Worm (Caenorhabditis elegans): Measurements from ENCODE around the gene F38B6.7.

Gene F38B6.7

ce11 chrX:6687756-6688155, 10.4 kb downstream of the F38B6.7 start:
- no peak for TF ChIP-seq ces-1 (GFP tag; optimal IDR thresholded peaks at IDR 0.05)
- peak; percentile 85 for TF ChIP-seq ceh-63 (GFP tag; optimal IDR thresholded peaks at IDR 0.05)
- no peak for TF ChIP-seq alr-1 (tag; optimal IDR thresholded peaks at IDR 0.05; ENCODE audit: borderline replicate concordance)
- TF ChIP-seq C34B4.2 (tag; optimal IDR thresholded peaks at IDR 0.05), result no peak
- TF ChIP-seq nhr-77 (tag; optimal IDR thresholded peaks at IDR 0.05), result no peak
- TF ChIP-seq hpl-2 (GFP tag; optimal IDR thresholded peaks at IDR 0.05), result no peak
- TF ChIP-seq nhr-76 (tag; optimal IDR thresholded peaks at IDR 0.05), result no peak
- TF ChIP-seq ets-5 (GFP tag; IDR thresholded peaks at IDR 0.05), result no peak
- TF ChIP-seq irx-1 (tag; optimal IDR thresholded peaks at IDR 0.05), result no peak
- peak; percentile 50 for TF ChIP-seq dsc-1 (tag; optimal IDR thresholded peaks at IDR 0.05)

ce11 chrX:6687345-6687744, 10.8 kb downstream of the F38B6.7 start:
- no peak for TF ChIP-seq hpl-2 (GFP tag; optimal IDR thresholded peaks at IDR 0.05)
- no peak for TF ChIP-seq efl-1 (optimal IDR thresholded peaks at IDR 0.05)
- TF ChIP-seq efl-1 (GFP tag; optimal IDR thresholded peaks at IDR 0.05 in 1 of 2), result no peak
- TF ChIP-seq blmp-1 (tag; optimal IDR thresholded peaks at IDR 0.05), result no peak
- peak; percentile 1 for TF ChIP-seq vab-15 (tag; optimal IDR thresholded peaks at IDR 0.05)
- peak; percentile 36 for TF ChIP-seq egl-13 (tag; optimal IDR thresholded peaks at IDR 0.05)
- no peak for TF ChIP-seq lin-39 (tag; optimal IDR thresholded peaks at IDR 0.05)
- TF ChIP-seq grh-1 (GFP tag; IDR thresholded peaks at IDR 0.05), result no peak
- TF ChIP-seq unc-86 (tag; optimal IDR thresholded peaks at IDR 0.05), result no peak
- TF ChIP-seq mep-1 (tag; optimal IDR thresholded peaks at IDR 0.05), result no peak
- peak; percentile 29 for TF ChIP-seq tbx-2 (tag; optimal IDR thresholded peaks at IDR 0.05)
- no peak for TF ChIP-seq sup-37 (GFP tag; optimal IDR thresholded peaks at IDR 0.05)
- no peak for TF ChIP-seq unc-30 (tag; optimal IDR thresholded peaks at IDR 0.05)

DNA sequence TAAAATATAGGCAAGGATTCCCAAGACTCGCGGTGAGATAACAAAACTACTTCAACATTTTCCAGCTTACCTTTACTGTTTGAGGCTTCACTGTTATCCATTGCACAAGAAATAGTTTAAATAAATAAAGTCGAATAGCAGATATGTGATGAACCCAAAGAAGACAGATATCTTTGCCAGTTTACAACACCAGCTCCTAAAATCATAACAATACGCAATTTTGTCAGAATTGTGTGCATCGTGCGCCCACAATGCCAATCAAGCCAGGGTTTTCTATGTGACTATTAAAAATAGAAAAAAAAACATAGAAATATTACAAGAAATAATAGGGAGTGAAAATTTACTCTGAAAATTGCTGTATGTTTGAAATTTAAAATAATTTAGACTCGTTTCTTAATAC, 15.5 kb downstream of the F38B6.7 start, which contains the start of gene F38B6.8:
Gene F38B6.8 (minus strand): TSS at position 101 of the 400 bp plus-strand sequence.
- TF ChIP-seq fkh-4 (tag; optimal IDR thresholded peaks at IDR 0.05; ENCODE audit: borderline replicate concordance) (no peak), sptf-1 (tag; optimal IDR thresholded peaks at IDR 0.05) (no peak), mep-1 (tag; optimal IDR thresholded peaks at IDR 0.05) (no peak), ets-5 (GFP tag; IDR thresholded peaks at IDR 0.05) (no peak), elt-3 (tag; optimal IDR thresholded peaks at IDR 0.05) (no peak), C34B4.2 (tag; optimal IDR thresholded peaks at IDR 0.05) (no peak), ces-1 (GFP tag; optimal IDR thresholded peaks at IDR 0.05) (no peak), mdl-1 (tag; optimal IDR thresholded peaks at IDR 0.05) (no peak), xbp-1 (tag; optimal IDR thresholded peaks at IDR 0.05) (no peak), lin-39 (tag; optimal IDR thresholded peaks at IDR 0.05) (no peak), ceh-63 (GFP tag; optimal IDR thresholded peaks at IDR 0.05) (no peak), nhr-77 (tag; optimal IDR thresholded peaks at IDR 0.05) (no peak), unc-62 (GFP tag; optimal IDR thresholded peaks at IDR 0.05) (no peak), swsn-7 (tag; optimal IDR thresholded peaks at IDR 0.05) (no peak)

- TF ChIP-seq rnt-1 (tag; optimal IDR thresholded peaks at IDR 0.05) (no peak), elt-2 (tag; optimal IDR thresholded peaks at IDR 0.05) (peak; percentile 18), hpl-2 (GFP tag; optimal IDR thresholded peaks at IDR 0.05) (no peak), sup-37 (GFP tag; optimal IDR thresholded peaks at IDR 0.05) (no peak)
Observed at ce11 chrX:6674333-6674919, 23.7 kb downstream of the F38B6.7 start, which contains the start of gene F38B6.4. Gene F38B6.4 (plus strand): TSS chrX:6674869.

ce11 chrX:6672519-6672918, 25.6 kb downstream of the F38B6.7 start, which contains the start of gene col-172:
Gene col-172 (plus strand): TSS chrX:6672819.
- TF ChIP-seq ceh-88 (GFP tag; IDR thresholded peaks at IDR 0.05), result no peak
- TF ChIP-seq hlh-4 (tag; optimal IDR thresholded peaks at IDR 0.05), result no peak
- no peak for TF ChIP-seq ztf-11 (tag; optimal IDR thresholded peaks at IDR 0.05)
- no peak for TF ChIP-seq sox-4 (tag; optimal IDR thresholded peaks at IDR 0.05)
- no peak for TF ChIP-seq egl-27 (tag; optimal IDR thresholded peaks at IDR 0.05)
- no peak for TF ChIP-seq ces-1 (GFP tag; optimal IDR thresholded peaks at IDR 0.05)
